Fruit fly (Drosophila melanogaster): ENCODE measurements around the gene Membrin.

Gene Membrin

DNA sequence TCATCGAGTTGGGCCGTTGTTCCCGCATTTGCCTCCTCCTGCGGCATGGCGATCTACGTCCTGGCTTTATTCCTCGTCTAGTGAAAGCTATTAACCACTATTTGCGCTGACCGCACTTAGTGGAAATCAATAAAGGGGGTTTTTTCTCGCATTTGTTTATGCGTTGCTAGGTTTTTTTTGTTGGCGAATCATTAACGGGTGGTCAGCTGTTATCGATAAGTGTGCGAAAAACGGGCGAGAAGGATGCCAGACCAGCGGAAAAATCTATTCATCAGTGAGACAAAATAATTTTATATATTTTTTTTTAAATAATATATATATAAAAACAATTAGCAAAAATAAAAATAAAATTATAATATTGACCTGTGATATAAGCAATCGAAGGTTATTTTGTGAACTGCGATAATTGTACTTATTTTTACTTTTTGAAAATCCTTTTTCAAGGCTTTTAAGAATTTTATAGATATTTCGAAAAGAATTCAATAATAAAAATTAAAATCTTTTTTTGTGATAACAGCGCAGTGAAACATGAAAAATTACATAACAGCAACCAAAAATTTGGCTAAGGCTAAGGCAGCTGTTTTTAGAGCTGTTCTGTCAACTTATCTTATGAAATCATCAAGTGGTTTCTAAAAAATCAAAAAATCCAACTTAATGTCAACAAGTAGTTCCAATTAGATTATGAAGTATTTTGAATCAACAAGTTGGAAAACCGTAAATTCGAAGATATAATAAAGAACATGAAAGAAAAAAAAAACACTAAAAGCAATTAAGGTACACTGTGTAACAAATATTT, 6.8 kb upstream of the Membrin start, which contains the start of gene Klp64D (continued):
- TF ChIP-seq Blimp-1 (GFP tag; optimal IDR thresholded peaks at IDR 0.05): peak; percentile 25
- no peak for TF ChIP-seq Eip74EF (GFP tag; optimal IDR thresholded peaks at IDR 0.05)
- TF ChIP-seq hbn (GFP tag; IDR thresholded peaks at IDR 0.05; ENCODE audit: partially characterized antibody): 0 out of 2 replicates have a peak, but pooled peaks have one; percentile 35
- peak; percentile 45 for TF ChIP-seq CG17829 (tag; optimal IDR thresholded peaks at IDR 0.05)
- TF ChIP-seq CG4617 (GFP tag; optimal IDR thresholded peaks at IDR 0.05; ENCODE audit: borderline replicate concordance): peak; percentile 43
- TF ChIP-seq CG14710 (tag; optimal IDR thresholded peaks at IDR 0.05): peak; percentile 48
- no peak for TF ChIP-seq CG15601 (tag; optimal IDR thresholded peaks at IDR 0.05)
- TF ChIP-seq fu2 (GFP tag; optimal IDR thresholded peaks at IDR 0.05): no peak
- TF ChIP-seq CG11247 (GFP tag; IDR thresholded peaks at IDR 0.05): no peak
- TF ChIP-seq HHEX (GFP tag; optimal IDR thresholded peaks at IDR 0.05): peak; percentile 1
- TF ChIP-seq Doc2 (GFP tag; IDR thresholded peaks at IDR 0.05): no peak
- no peak for TF ChIP-seq CG43689 (GFP tag; IDR thresholded peaks at IDR 0.05)
- TF ChIP-seq B-H2 (GFP tag; optimal IDR thresholded peaks at IDR 0.05): peak; percentile 74
- TF ChIP-seq CG11723 (GFP tag; optimal IDR thresholded peaks at IDR 0.05): no peak
- TF ChIP-seq CHES-1-like (GFP tag; optimal IDR thresholded peaks at IDR 0.05): no peak
- peak; percentile 67 for TF ChIP-seq zen (tag; optimal IDR thresholded peaks at IDR 0.05)
- TF ChIP-seq CG11696 (GFP tag; IDR thresholded peaks at IDR 0.05): no peak
- no peak for TF ChIP-seq seq (GFP tag; IDR thresholded peaks at IDR 0.05)
- peak; percentile 47 for TF ChIP-seq CG15269 (tag; optimal IDR thresholded peaks at IDR 0.05)
- no peak for TF ChIP-seq ems (GFP tag; optimal IDR thresholded peaks at IDR 0.05)
- TF ChIP-seq bowl (GFP tag; IDR thresholded peaks at IDR 0.05): no peak
- TF ChIP-seq CG31224 (GFP tag; IDR thresholded peaks at IDR 0.05): 0 out of 2 replicates have a peak, but pooled peaks have one; percentile 14
- TF ChIP-seq crc (GFP tag; optimal IDR thresholded peaks at IDR 0.05): no peak
- TF ChIP-seq CG5180 (GFP tag; optimal IDR thresholded peaks at IDR 0.05): no peak
- no peak for TF ChIP-seq repo (GFP tag; optimal IDR thresholded peaks at IDR 0.05)
- TF ChIP-seq CG11398 (GFP tag; optimal IDR thresholded peaks at IDR 0.05): no peak
- TF ChIP-seq CG13624 (GFP tag; optimal IDR thresholded peaks at IDR 0.05): no peak
- no peak for TF ChIP-seq croc (GFP tag; conservative IDR thresholded peaks at IDR 0.05)
- TF ChIP-seq CG10979 (tag; optimal IDR thresholded peaks at IDR 0.05): peak; percentile 10
- no peak for TF ChIP-seq jigr1 (GFP tag; IDR thresholded peaks at IDR 0.05)
- no peak for TF ChIP-seq CG11093 (GFP tag; IDR thresholded peaks at IDR 0.05)
- TF ChIP-seq Hr51 (GFP tag; optimal IDR thresholded peaks at IDR 0.05): peak in 1 of 2 experiments; percentile 41
- TF ChIP-seq zfh2 (GFP tag; optimal IDR thresholded peaks at IDR 0.05): no peak
- TF ChIP-seq CG33213 (GFP tag; optimal IDR thresholded peaks at IDR 0.05): no peak
- no peak for TF ChIP-seq HmgZ (tag; optimal IDR thresholded peaks at IDR 0.05)
- no peak for TF ChIP-seq lola (GFP tag; optimal IDR thresholded peaks at IDR 0.05)
- no peak for TF ChIP-seq sc (optimal IDR thresholded peaks at IDR 0.05)
- TF ChIP-seq sc (GFP tag; optimal IDR thresholded peaks at IDR 0.05): no peak
- no peak for TF ChIP-seq CG3726 (GFP tag; IDR thresholded peaks at IDR 0.05)
- TF ChIP-seq CG14050 (GFP tag; IDR thresholded peaks at IDR 0.05): no peak
- TF ChIP-seq dati (GFP tag; IDR thresholded peaks at IDR 0.05): no peak
- 0 out of 2 replicates have a peak, but pooled peaks have one; percentile 38 for TF ChIP-seq Taf1 (GFP tag; IDR thresholded peaks at IDR 0.05)
- no peak for TF ChIP-seq CG1832 (GFP tag; optimal IDR thresholded peaks at IDR 0.05)
- TF ChIP-seq CG10543 (GFP tag; optimal IDR thresholded peaks at IDR 0.05): peak; percentile 60
- no peak for TF ChIP-seq CG14860 (GFP tag; IDR thresholded peaks at IDR 0.05; ENCODE audit: partially characterized antibody)
- TF ChIP-seq ranshi (GFP tag; IDR thresholded peaks at IDR 0.05): no peak
- no peak for TF ChIP-seq CG7357 (GFP tag; IDR thresholded peaks at IDR 0.05)
- no peak for TF ChIP-seq slp2 (GFP tag; optimal IDR thresholded peaks at IDR 0.05)
- TF ChIP-seq mam (GFP tag; optimal IDR thresholded peaks at IDR 0.05): no peak

All from whole organism, embryonic.